Worm (Caenorhabditis elegans): Measurements from ENCODE around the gene nhr-3.

The nhr-3 gene

DNA sequence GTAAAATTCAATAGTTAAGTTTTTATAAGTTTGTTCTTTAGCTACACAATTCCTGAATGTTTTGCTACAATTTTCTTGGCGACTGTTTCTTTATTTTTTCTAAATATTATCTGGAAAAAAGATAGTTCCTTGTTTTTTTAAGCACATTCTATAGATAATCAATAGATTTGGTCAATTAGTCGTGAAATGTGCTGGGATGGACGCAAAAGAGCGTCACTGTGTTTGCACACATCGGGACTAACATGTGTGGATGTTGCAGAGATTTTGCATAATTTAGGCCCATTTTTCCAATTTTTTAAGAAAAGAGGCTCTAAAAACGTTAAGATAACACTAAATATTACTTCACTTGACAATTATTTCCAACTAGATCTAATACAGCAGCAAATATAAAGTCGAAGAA lies 44.8 kb upstream of the nhr-3 start (continued):
- peak; percentile 48 for TF ChIP-seq swsn-7 (tag; optimal IDR thresholded peaks at IDR 0.05)
- no peak for TF ChIP-seq fos-1 (tag; optimal IDR thresholded peaks at IDR 0.05)
- peak; percentile 18 for TF ChIP-seq snpc-4 (tag; optimal IDR thresholded peaks at IDR 0.05)
- TF ChIP-seq nhr-20 (tag; optimal IDR thresholded peaks at IDR 0.05), result peak; percentile 35

DNA sequence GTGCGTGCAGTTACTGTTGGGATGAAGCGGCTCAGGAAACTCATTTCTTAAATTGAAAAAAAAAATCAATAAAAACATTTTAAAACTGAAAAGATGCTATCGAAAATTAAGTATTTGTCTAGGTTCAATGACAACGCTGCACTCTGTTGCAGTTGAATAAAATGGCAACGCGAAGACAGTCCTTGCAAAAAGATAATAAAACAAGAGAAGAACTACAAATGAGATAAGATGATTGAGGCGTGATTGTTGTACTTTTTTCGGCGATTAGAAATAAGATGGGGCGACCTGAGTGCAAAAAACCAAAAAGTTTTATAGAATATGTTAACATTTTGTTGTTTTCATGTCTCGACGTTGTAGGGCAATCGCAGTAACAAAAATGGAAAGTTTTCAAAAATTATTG lies 43.3 kb upstream of the nhr-3 start, which contains the start of gene gcsh-1:
gcsh-1 (minus strand) TSS at position 46 of the 400 bp plus-strand sequence.
- TF ChIP-seq elt-2 (tag; optimal IDR thresholded peaks at IDR 0.05) (peak; percentile 50), zip-4 (GFP tag; optimal IDR thresholded peaks at IDR 0.05) (no peak)

DNA sequence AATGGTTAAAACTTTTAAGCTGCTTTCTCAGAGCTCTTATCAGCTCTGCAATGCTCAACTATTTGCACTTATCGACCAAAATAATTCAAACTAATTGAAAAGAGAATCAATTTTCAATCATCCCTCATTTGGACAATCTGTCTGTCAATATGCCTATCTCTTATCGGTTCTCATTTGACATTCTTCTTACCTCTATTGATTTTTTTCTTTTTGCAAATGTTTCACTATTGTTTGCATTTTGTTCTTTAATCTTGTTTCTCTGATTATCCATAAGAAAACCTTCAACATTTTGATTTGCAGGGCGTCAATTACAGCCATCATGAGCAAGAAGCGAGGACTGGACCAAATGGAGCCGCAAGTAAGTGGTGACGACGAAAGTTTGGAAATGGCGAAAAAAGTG lies 41.7 kb upstream of the nhr-3 start, which contains the start of gene D1025.10:
D1025.10 (plus strand) TSS at position 301 of the 400 bp plus-strand sequence.
- TF ChIP-seq nhr-84 (tag; optimal IDR thresholded peaks at IDR 0.05) (no peak), fos-1 (tag; optimal IDR thresholded peaks at IDR 0.05) (no peak), jun-1 (tag; optimal IDR thresholded peaks at IDR 0.05) (no peak), C16A3.4 (tag; optimal IDR thresholded peaks at IDR 0.05) (no peak), irx-1 (tag; optimal IDR thresholded peaks at IDR 0.05) (no peak), dsc-1 (tag; optimal IDR thresholded peaks at IDR 0.05) (no peak), tlp-1 (tag; optimal IDR thresholded peaks at IDR 0.05) (no peak), swsn-7 (tag; optimal IDR thresholded peaks at IDR 0.05) (no peak), lin-35 (GFP tag; optimal IDR thresholded peaks at IDR 0.05) (no peak), lir-3 (tag; optimal IDR thresholded peaks at IDR 0.05; ENCODE audit: poor library complexity) (no peak), egl-13 (tag; optimal IDR thresholded peaks at IDR 0.05) (no peak), ceh-82 (tag; optimal IDR thresholded peaks at IDR 0.05) (no peak), nhr-28 (tag; optimal IDR thresholded peaks at IDR 0.05) (no peak), hpl-2 (GFP tag; optimal IDR thresholded peaks at IDR 0.05) (no peak), lin-13 (GFP tag; optimal IDR thresholded peaks at IDR 0.05) (no peak), nhr-77 (tag; optimal IDR thresholded peaks at IDR 0.05) (no peak), sox-4 (tag; optimal IDR thresholded peaks at IDR 0.05) (no peak), xbp-1 (tag; optimal IDR thresholded peaks at IDR 0.05) (no peak), pax-3 (tag; optimal IDR thresholded peaks at IDR 0.05) (no peak)

DNA sequence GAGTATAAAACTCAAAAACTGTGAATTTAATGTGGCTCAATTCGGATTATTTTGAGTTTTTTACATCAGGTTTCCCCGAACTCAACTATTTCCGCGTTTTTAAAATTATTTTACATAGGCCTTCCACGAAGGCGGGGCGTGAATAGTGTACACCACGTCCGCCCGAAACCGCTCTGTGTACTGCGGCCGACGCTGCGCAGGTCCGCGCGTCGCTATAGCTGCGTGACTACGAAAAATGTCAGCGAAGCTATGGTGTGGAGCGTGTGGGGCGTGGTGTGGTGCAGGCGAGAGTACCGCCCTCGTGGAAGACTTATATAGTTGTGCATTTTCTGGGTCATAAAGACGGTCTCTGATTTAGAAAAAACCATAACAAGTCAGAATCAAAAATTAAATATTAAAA lies 40.5 kb upstream of the nhr-3 start:
- peak; percentile 12 for TF ChIP-seq snpc-4 (tag; optimal IDR thresholded peaks at IDR 0.05)
- no peak for TF ChIP-seq lsy-2 (tag; optimal IDR thresholded peaks at IDR 0.05)

DNA sequence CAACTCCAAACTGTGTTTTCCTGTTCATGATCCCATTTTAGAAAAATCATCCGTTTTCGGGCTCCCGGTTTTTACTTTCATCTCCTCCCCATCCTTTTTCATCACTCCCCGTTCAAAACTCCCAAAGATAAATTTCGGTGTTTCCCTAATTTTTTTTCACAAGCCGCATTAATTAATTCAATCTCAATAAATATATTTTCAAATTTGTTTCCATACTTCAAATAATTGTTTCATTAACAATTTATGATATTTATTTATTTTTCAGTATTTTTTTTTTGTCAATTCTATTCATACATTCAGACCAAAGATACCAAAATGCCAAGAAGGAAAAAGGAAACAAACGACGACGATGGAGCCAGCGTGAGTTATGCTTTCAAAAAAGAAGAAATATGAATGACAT lies 37.8 kb upstream of the nhr-3 start, which contains the start of gene D1025.1:
D1025.1 (plus strand) TSS at position 301 of the 400 bp plus-strand sequence.
- TF ChIP-seq mef-2 (tag; optimal IDR thresholded peaks at IDR 0.05) (no peak), nhr-77 (tag; optimal IDR thresholded peaks at IDR 0.05) (no peak), Y116A8C.19 (tag; optimal IDR thresholded peaks at IDR 0.05; ENCODE audit: borderline replicate concordance) (no peak), lin-13 (GFP tag; optimal IDR thresholded peaks at IDR 0.05) (no peak), unc-86 (tag; optimal IDR thresholded peaks at IDR 0.05) (no peak), grh-1 (GFP tag; IDR thresholded peaks at IDR 0.05) (no peak), unc-130 (tag; optimal IDR thresholded peaks at IDR 0.05) (no peak), fos-1 (tag; optimal IDR thresholded peaks at IDR 0.05) (no peak), rnt-1 (tag; optimal IDR thresholded peaks at IDR 0.05) (no peak), vab-15 (tag; optimal IDR thresholded peaks at IDR 0.05) (no peak), nhr-71 (tag; optimal IDR thresholded peaks at IDR 0.05) (no peak), nhr-47 (tag; optimal IDR thresholded peaks at IDR 0.05) (no peak), nhr-85 (tag) (no peak), tlp-1 (tag; optimal IDR thresholded peaks at IDR 0.05) (no peak), lsy-2 (tag; optimal IDR thresholded peaks at IDR 0.05) (no peak), hlh-17 (GFP tag; optimal IDR thresholded peaks at IDR 0.05; ENCODE audit: borderline replicate concordance) (no peak), snpc-4 (tag; optimal IDR thresholded peaks at IDR 0.05) (no peak), efl-3 (GFP tag; optimal IDR thresholded peaks at IDR 0.05) (no peak)
